Fruit fly (Drosophila melanogaster) whole organism, prepupa: ENCODE results near the gene CG5151.

ENCODE experiments used
- Blimp-1 ChIP-seq: fragments of 200-800 bp; sonication (Bioruptor generic); optimal IDR thresholded peaks from 3 replicates; lab custom pipeline; 2017; ENCODE audit warnings: missing biosample characterization, missing genetic modification characterization, mild to moderate bottlenecking, moderate library complexity, missing genetic modification reagents
- CG10631 ChIP-seq: fragments of 200-800 bp; sonication (Bioruptor generic); optimal IDR thresholded peaks from 2 replicates; lab custom pipeline; 2016; ENCODE audit warnings: missing biosample characterization, missing genetic modification characterization
- CG10669 ChIP-seq: fragments of 200-800 bp; sonication (Bioruptor generic); optimal IDR thresholded peaks from 3 replicates; lab custom pipeline; 2018; ENCODE audit warnings: missing biosample characterization, mild to moderate bottlenecking, missing genetic modification characterization, moderate library complexity
- CG11294 ChIP-seq: fragments of 200-800 bp; sonication (Bioruptor generic); IDR thresholded peaks from 2 replicates; pipeline ENCODE4 v1.3.6; 2022; ENCODE audit warnings: missing biosample characterization, missing genetic modification characterization
- CG11902 ChIP-seq: fragments of 200-800 bp; sonication (Bioruptor generic); optimal IDR thresholded peaks from 3 replicates; lab custom pipeline; 2016; ENCODE audit warnings: missing biosample characterization, missing genetic modification characterization
- CG15336 ChIP-seq: fragments of 200-800 bp; sonication (Bioruptor generic); IDR thresholded peaks from 2 replicates; pipeline ENCODE4 v1.3.6; 2022; ENCODE audit warnings: missing biosample characterization, missing genetic modification characterization
- CG1621 ChIP-seq: fragments of 200-800 bp; sonication (Bioruptor generic); optimal IDR thresholded peaks from 3 replicates; lab custom pipeline; 2018; ENCODE audit warnings: missing biosample characterization, mild to moderate bottlenecking, missing genetic modification characterization
- CG16779 ChIP-seq: fragments of 200-800 bp; sonication (Bioruptor generic); optimal IDR thresholded peaks from 3 replicates; lab custom pipeline; 2017; ENCODE audit warnings: missing biosample characterization, mild to moderate bottlenecking, missing genetic modification characterization
- CG3032 ChIP-seq: fragments of 200-800 bp; optimal IDR thresholded peaks from 2 replicates; lab custom pipeline; 2019; ENCODE audit warnings: missing biosample characterization, mild to moderate bottlenecking, missing genetic modification characterization, moderate library complexity
- CG31627 ChIP-seq: fragments of 200-800 bp; sonication (Bioruptor generic); optimal IDR thresholded peaks from 3 replicates; lab custom pipeline; 2016; ENCODE audit warnings: missing biosample characterization, missing genetic modification characterization
- CG32006 ChIP-seq: fragments of 200-800 bp; sonication (Bioruptor generic); optimal IDR thresholded peaks from 3 replicates; lab custom pipeline; 2017; ENCODE audit warnings: missing biosample characterization, mild to moderate bottlenecking, missing genetic modification characterization
- CG34406 ChIP-seq: fragments of 200-800 bp; sonication (Bioruptor generic); optimal IDR thresholded peaks from 3 replicates; lab custom pipeline; 2016; ENCODE audit warnings: missing biosample characterization, missing genetic modification characterization
- CG3919 ChIP-seq: fragments of 200-800 bp; sonication (Bioruptor generic); optimal IDR thresholded peaks from 3 replicates; lab custom pipeline; 2016; ENCODE audit warnings: missing biosample characterization, missing genetic modification characterization
- CG4318 ChIP-seq: fragments of 200-800 bp; sonication (Bioruptor generic); optimal IDR thresholded peaks from 3 replicates; lab custom pipeline; 2017; ENCODE audit warnings: missing biosample characterization, mild to moderate bottlenecking, missing genetic modification characterization
- CG6276 ChIP-seq: fragments of 200-800 bp; sonication (Bioruptor generic); optimal IDR thresholded peaks from 2 replicates; lab custom pipeline; 2017; ENCODE audit warnings: missing biosample characterization, mild to moderate bottlenecking, missing genetic modification characterization
- CG6792 ChIP-seq: fragments of 200-800 bp; sonication (Bioruptor generic); optimal IDR thresholded peaks from 3 replicates; lab custom pipeline; 2016; ENCODE audit warnings: missing biosample characterization, missing genetic modification characterization
- CG6808 ChIP-seq: fragments of 200-800 bp; sonication (Bioruptor generic); optimal IDR thresholded peaks from 3 replicates; lab custom pipeline; 2017; ENCODE audit warnings: missing biosample characterization, missing genetic modification characterization, mild to moderate bottlenecking, moderate library complexity, missing genetic modification reagents
- CG6854 ChIP-seq: fragments of 200-800 bp; sonication (Bioruptor generic); optimal IDR thresholded peaks from 2 replicates; lab custom pipeline; 2017; ENCODE audit warnings: missing biosample characterization, mild to moderate bottlenecking, missing genetic modification characterization
- CG8119 ChIP-seq: fragments of 200-800 bp; sonication (Bioruptor generic); IDR thresholded peaks from 3 replicates; pipeline ENCODE4 v1.3.6; 2022; ENCODE audit warnings: missing biosample characterization, missing genetic modification characterization
- CG8319 ChIP-seq: fragments of 200-800 bp; sonication (Bioruptor generic); optimal IDR thresholded peaks from 3 replicates; lab custom pipeline; 2016; ENCODE audit warnings: missing biosample characterization, missing genetic modification characterization
- CG8632 ChIP-seq: fragments of 200-800 bp; sonication (Bioruptor generic); optimal IDR thresholded peaks from 3 replicates; lab custom pipeline; 2016; ENCODE audit warnings: missing biosample characterization, missing genetic modification characterization
- CG9139 ChIP-seq: fragments of 200-800 bp; sonication (Bioruptor generic); optimal IDR thresholded peaks from 3 replicates; lab custom pipeline; 2017; ENCODE audit warnings: missing biosample characterization, mild to moderate bottlenecking, missing genetic modification characterization
- Eip75B ChIP-seq: fragments of 200-800 bp; sonication (Bioruptor generic); optimal IDR thresholded peaks from 3 replicates; lab custom pipeline; 2016; ENCODE audit warnings: missing biosample characterization, missing genetic modification characterization
- Eip78C ChIP-seq: fragments of 200-800 bp; sonication (Bioruptor generic); peaks from one replicate; lab custom pipeline; 2016; ENCODE audit warnings: missing biosample characterization, missing genetic modification characterization
- Eip93F ChIP-seq: fragments of 200-800 bp; sonication (Bioruptor generic); optimal IDR thresholded peaks from 2 replicates; lab custom pipeline; 2016; ENCODE audit warnings: missing biosample characterization, mild to moderate bottlenecking, missing genetic modification characterization
- Ets21C ChIP-seq: fragments of 200-800 bp; sonication (Bioruptor generic); optimal IDR thresholded peaks from 3 replicates; lab custom pipeline; 2016; ENCODE audit warnings: missing biosample characterization, missing genetic modification characterization
- Ets96B ChIP-seq: fragments of 200-800 bp; optimal IDR thresholded peaks from 2 replicates; lab custom pipeline; 2019; ENCODE audit warnings: missing biosample characterization, mild to moderate bottlenecking, missing genetic modification characterization, moderate library complexity
- Gug ChIP-seq: fragments of 200-800 bp; sonication (Bioruptor generic); IDR thresholded peaks from 2 replicates; pipeline ENCODE4 v1.3.6; 2022; ENCODE audit warnings: missing biosample characterization, missing genetic modification characterization
- Hr38 ChIP-seq: sonication (Bioruptor generic); optimal IDR thresholded peaks from 2 replicates; lab custom pipeline; 2016; ENCODE audit warnings: missing biosample characterization, missing genetic modification characterization
- Hr39 ChIP-seq: fragments of 200-800 bp; sonication (Bioruptor generic); optimal IDR thresholded peaks from 2 replicates; lab custom pipeline; 2016; ENCODE audit warnings: missing biosample characterization, missing genetic modification characterization
- Lpt ChIP-seq: fragments of 200-800 bp; sonication (Bioruptor generic); optimal IDR thresholded peaks from 3 replicates; lab custom pipeline; 2016; ENCODE audit warnings: missing biosample characterization, missing genetic modification characterization
- Met ChIP-seq: fragments of 200-800 bp; sonication (Bioruptor generic); optimal IDR thresholded peaks from 3 replicates; lab custom pipeline; 2016; ENCODE audit warnings: missing biosample characterization, missing genetic modification characterization
- OdsH ChIP-seq: fragments of 200-800 bp; sonication (Bioruptor generic); optimal IDR thresholded peaks from 3 replicates; lab custom pipeline; 2016; ENCODE audit warnings: missing biosample characterization, missing genetic modification characterization
- Smox ChIP-seq: fragments of 200-800 bp; sonication (Bioruptor generic); optimal IDR thresholded peaks from 3 replicates; lab custom pipeline; 2016; ENCODE audit warnings: missing biosample characterization, missing genetic modification characterization
- Sox14 ChIP-seq: fragments of 200-800 bp; sonication (Bioruptor generic); optimal IDR thresholded peaks from 3 replicates; lab custom pipeline; 2016; ENCODE audit warnings: missing biosample characterization, missing genetic modification characterization
- Sox15 ChIP-seq: fragments of 200-800 bp; sonication (Bioruptor generic); optimal IDR thresholded peaks from 3 replicates; lab custom pipeline; 2016; ENCODE audit warnings: missing biosample characterization, missing genetic modification characterization
- achi ChIP-seq: fragments of 200-800 bp; sonication (Bioruptor generic); optimal IDR thresholded peaks from 3 replicates; lab custom pipeline; 2016; ENCODE audit warnings: missing biosample characterization, missing genetic modification characterization
- acj6 ChIP-seq: fragments of 200-800 bp; sonication (Bioruptor generic); optimal IDR thresholded peaks from 3 replicates; lab custom pipeline; 2016; ENCODE audit warnings: missing biosample characterization, missing genetic modification characterization
- cyc ChIP-seq: fragments of 200-800 bp; sonication (Bioruptor generic); optimal IDR thresholded peaks from 3 replicates; lab custom pipeline; 2016; ENCODE audit warnings: missing biosample characterization, missing genetic modification characterization
- dac ChIP-seq: fragments of 200-800 bp; sonication (Bioruptor generic); optimal IDR thresholded peaks from 2 replicates; lab custom pipeline; 2017; ENCODE audit warnings: missing biosample characterization, mild to moderate bottlenecking, missing genetic modification characterization
- dsx ChIP-seq: fragments of 200-800 bp; optimal IDR thresholded peaks from 3 replicates; lab custom pipeline; 2019; ENCODE audit warnings: missing biosample characterization, mild to moderate bottlenecking, missing genetic modification characterization, moderate library complexity; ENCODE audit not compliant: poor library complexity, severe bottlenecking
- eg ChIP-seq: fragments of 200-800 bp; sonication (Bioruptor generic); IDR thresholded peaks from 3 replicates; pipeline ENCODE4 v1.3.6; 2022; ENCODE audit warnings: missing biosample characterization, missing genetic modification characterization
- fkh ChIP-seq: fragments of 200-800 bp; sonication (Bioruptor generic); optimal IDR thresholded peaks from 3 replicates; lab custom pipeline; 2017; ENCODE audit warnings: missing biosample characterization, mild to moderate bottlenecking, missing genetic modification characterization, moderate library complexity
- pdm3 ChIP-seq: fragments of 200-800 bp; sonication (Bioruptor generic); optimal IDR thresholded peaks from 3 replicates; lab custom pipeline; 2016; ENCODE audit warnings: missing biosample characterization, missing genetic modification characterization
- salr ChIP-seq, 2 experiments: fragments of 200-800 bp; sonication (Bioruptor generic); optimal IDR thresholded peaks; 3 replicates each; lab custom pipeline; 2016 to 2018; ENCODE audit warnings: missing biosample characterization in 2 of 2, missing genetic modification characterization in 2 of 2, mild to moderate bottlenecking in 1 of 2
- spab ChIP-seq: fragments of 200-800 bp; sonication (Bioruptor generic); optimal IDR thresholded peaks from 2 replicates; lab custom pipeline; 2017; ENCODE audit warnings: missing biosample characterization, mild to moderate bottlenecking, missing genetic modification characterization, missing genetic modification reagents
- svp ChIP-seq: fragments of 200-800 bp; sonication (Bioruptor generic); peaks from one replicate; lab custom pipeline; 2016; ENCODE audit warnings: missing biosample characterization, missing genetic modification characterization
- topi ChIP-seq: fragments of 200-800 bp; sonication (Bioruptor generic); optimal IDR thresholded peaks from 3 replicates; lab custom pipeline; 2016; ENCODE audit warnings: missing biosample characterization, missing genetic modification characterization
- vri ChIP-seq: fragments of 200-800 bp; sonication (Bioruptor generic); optimal IDR thresholded peaks from 3 replicates; lab custom pipeline; 2016; ENCODE audit warnings: missing biosample characterization, mild to moderate bottlenecking, missing genetic modification characterization

CG5151 gene

dm6 chr3L:16177309-16177708 is 12.8 kb upstream of the CG5151 start (continued):
- TF ChIP-seq CG10631 (GFP tag; lab: Kevin White, UChicago) (peak; percentile 24), spab (GFP tag; lab: Kevin White, UChicago) (peak; percentile 14), Ets21C (no peak), Lpt (GFP tag; lab: Kevin White, UChicago) (no peak), CG3919 (GFP tag; lab: Kevin White, UChicago) (no peak), salr (GFP tag; optimal IDR thresholded peaks at IDR 0.05; lab: Kevin White, UChicago) (no peak), Gug (GFP tag; lab: Robert Waterston, UW) (no peak), acj6 (no peak), Eip93F (GFP tag; lab: Kevin White, UChicago) (no peak), Eip78C (peak; percentile 79), CG6792 (GFP tag; lab: Kevin White, UChicago) (no peak), Blimp-1 (GFP tag; lab: Kevin White, UChicago) (peak; percentile 22), Hr38 (GFP tag; lab: Kevin White, UChicago) (no peak), dsx (GFP tag; lab: Kevin White, UChicago) (peak; percentile 10), achi (GFP tag; lab: Kevin White, UChicago) (peak; percentile 11), CG31627 (GFP tag; lab: Kevin White, UChicago) (no peak), Met (GFP tag; lab: Kevin White, UChicago) (no peak), CG15336 (GFP tag; lab: Robert Waterston, UW) (no peak), cyc (GFP tag; lab: Kevin White, UChicago) (no peak), Hr39 (no peak), svp (peak; percentile 15), pdm3 (no peak), CG11902 (GFP tag; lab: Kevin White, UChicago) (no peak), Smox (no peak), CG1621 (no peak), CG34406 (peak; percentile 0), CG9139 (GFP tag; lab: Kevin White, UChicago) (no peak), fkh (no peak), Sox14 (GFP tag; lab: Kevin White, UChicago) (no peak), CG32006 (GFP tag; lab: Kevin White, UChicago) (no peak), eg (no peak), CG8319 (GFP tag; lab: Kevin White, UChicago) (no peak)

DNA sequence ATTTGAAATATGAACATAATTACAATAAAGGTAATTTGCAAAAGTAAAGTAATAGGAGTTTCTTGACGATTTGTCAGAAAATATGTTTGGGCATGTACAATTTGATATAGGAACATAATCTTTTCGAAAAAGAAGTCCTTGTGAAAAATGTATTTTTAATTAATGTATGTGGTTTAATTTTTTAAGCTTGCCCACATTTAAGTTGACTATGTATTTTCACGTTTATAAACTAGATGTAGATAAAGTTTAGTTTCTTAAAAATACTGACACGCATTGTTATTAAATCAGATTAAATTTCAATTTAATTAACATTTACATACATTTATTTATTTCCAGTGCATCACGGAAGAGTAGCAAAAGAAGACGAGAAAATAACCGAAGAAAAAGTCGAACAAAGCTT is 12.0 kb upstream of the CG5151 start:
- no peak for TF ChIP-seq CG6276 (GFP tag; lab: Kevin White, UChicago)
- peak; percentile 79 for TF ChIP-seq CG3032 (tag; lab: Kevin White, UChicago)
- peak; percentile 96 for TF ChIP-seq Eip78C
- TF ChIP-seq Eip75B (GFP tag; lab: Kevin White, UChicago): peak; percentile 68
- TF ChIP-seq Hr38 (GFP tag; lab: Kevin White, UChicago): no peak
- TF ChIP-seq vri (GFP tag; lab: Kevin White, UChicago): peak; percentile 36
- TF ChIP-seq CG34406: peak; percentile 62
- peak; percentile 77 for TF ChIP-seq topi (GFP tag; lab: Kevin White, UChicago)
- TF ChIP-seq CG9139 (GFP tag; lab: Kevin White, UChicago): peak; percentile 46
- peak; percentile 26 for TF ChIP-seq CG1621
- TF ChIP-seq pdm3: peak; percentile 66
- TF ChIP-seq svp: peak; percentile 86
- TF ChIP-seq CG6792 (GFP tag; lab: Kevin White, UChicago): peak; percentile 58
- TF ChIP-seq dac: no peak
- TF ChIP-seq Lpt (GFP tag; lab: Kevin White, UChicago): no peak
- TF ChIP-seq CG32006 (GFP tag; lab: Kevin White, UChicago): peak; percentile 26
- no peak for TF ChIP-seq CG6854 (GFP tag; lab: Kevin White, UChicago)
- peak; percentile 57 for TF ChIP-seq Sox15
- peak; percentile 66 for TF ChIP-seq CG6808 (GFP tag; lab: Kevin White, UChicago)
- no peak for TF ChIP-seq fkh
- TF ChIP-seq CG8632: peak; percentile 59
- no peak for TF ChIP-seq CG15336 (GFP tag; lab: Robert Waterston, UW)
- peak; percentile 71 for TF ChIP-seq CG10669 (GFP tag; lab: Kevin White, UChicago)
- peak; percentile 49 for TF ChIP-seq achi (GFP tag; lab: Kevin White, UChicago)
- no peak for TF ChIP-seq Eip93F (GFP tag; lab: Kevin White, UChicago)
- TF ChIP-seq CG11294 (GFP tag; lab: Robert Waterston, UW): no peak
- TF ChIP-seq OdsH (GFP tag; lab: Kevin White, UChicago): peak; percentile 67
- TF ChIP-seq CG16779 (tag; lab: Kevin White, UChicago): no peak
- peak; percentile 58 for TF ChIP-seq CG3919 (GFP tag; lab: Kevin White, UChicago)
- TF ChIP-seq Ets96B (tag; lab: Kevin White, UChicago): peak; percentile 82
- peak; percentile 31 for TF ChIP-seq Ets21C
- TF ChIP-seq Gug (GFP tag; lab: Robert Waterston, UW): no peak
- no peak for TF ChIP-seq CG4318 (GFP tag; lab: Kevin White, UChicago)
- TF ChIP-seq Smox: peak; percentile 71
- TF ChIP-seq CG8119: no peak
